Fruit fly (Drosophila melanogaster): ENCODE results near the gene CG6230.

DNA sequence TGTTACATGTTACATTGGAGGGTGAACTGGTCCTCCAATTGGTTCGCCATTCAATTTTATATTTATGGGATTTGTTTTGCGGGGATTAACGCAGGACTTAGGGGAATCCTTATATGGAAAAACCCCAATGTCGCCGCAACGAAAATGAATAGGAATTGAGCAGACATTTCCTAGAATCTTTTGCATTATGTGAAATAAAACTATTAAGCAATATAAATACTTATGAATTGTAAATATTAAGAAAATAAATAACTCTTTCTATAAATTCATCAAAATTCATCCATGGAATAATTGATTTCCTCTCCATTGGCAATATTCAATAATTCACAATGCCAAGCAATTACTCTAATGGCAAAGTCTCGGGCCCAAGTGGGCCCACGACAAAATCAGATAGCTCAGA is 6.4 kb downstream of the CG6230 start, which contains the start of gene Gr32a:
- TF ChIP-seq rgr (GFP tag; optimal IDR thresholded peaks at IDR 0.05), result no peak
- TF ChIP-seq jim (GFP tag; optimal IDR thresholded peaks at IDR 0.05), result no peak
- TF ChIP-seq dmrt93B (GFP tag; optimal IDR thresholded peaks at IDR 0.05), result no peak
- TF ChIP-seq foxo (GFP tag; optimal IDR thresholded peaks at IDR 0.05), result no peak
- TF ChIP-seq CrebA (GFP tag; optimal IDR thresholded peaks at IDR 0.05; ENCODE audit: borderline replicate concordance), result no peak
